Worm (Caenorhabditis elegans) whole organism, L1 larva: ENCODE data around the gene rps-13.

Source experiments
- C34B4.2 ChIP-seq: sonication (generic microtip); optimal IDR thresholded peaks from 2 replicates; lab custom pipeline; 2017; ENCODE audit warnings: mild to moderate bottlenecking, missing genetic modification characterization, missing compliant biosample characterization
- F16B12.6 ChIP-seq: fragments of 150-350 bp; optimal IDR thresholded peaks from 2 replicates; lab custom pipeline; 2014; ENCODE audit warnings: missing biosample characterization, missing genetic modification characterization
- aha-1 ChIP-seq: fragments of 150-350 bp; optimal IDR thresholded peaks from 2 replicates; lab custom pipeline; 2014; ENCODE audit warnings: missing biosample characterization, missing genetic modification characterization
- aly-2 ChIP-seq: fragments of 150-350 bp; optimal IDR thresholded peaks from 2 replicates; lab custom pipeline; 2014; ENCODE audit warnings: missing biosample characterization, missing genetic modification characterization
- ama-1 ChIP-seq: fragments of 150-350 bp; optimal IDR thresholded peaks from 2 replicates; lab custom pipeline; 2014
- blmp-1 ChIP-seq: fragments of 150-350 bp; optimal IDR thresholded peaks from 2 replicates; lab custom pipeline; 2014; ENCODE audit warnings: missing biosample characterization, missing genetic modification characterization
- ceh-63 ChIP-seq: fragments of 200-800 bp; sonication (Bioruptor generic); optimal IDR thresholded peaks from 2 replicates; lab custom pipeline; 2018; ENCODE audit warnings: mild to moderate bottlenecking, missing genetic modification characterization, missing compliant biosample characterization
- ceh-82 ChIP-seq, 3 experiments: fragments of 150-350 bp in 1 of 3; sonication (generic microtip) in 2 of 3; optimal IDR thresholded peaks; 2 replicates each; lab custom pipeline; 2014 to 2017; ENCODE audit warnings: missing biosample characterization in 3 of 3, missing genetic modification characterization in 3 of 3
- ceh-88 ChIP-seq: fragments of 200-800 bp; sonication (Bioruptor generic); IDR thresholded peaks from 2 replicates; pipeline ENCODE4 v1.3.6; 2022; ENCODE audit warnings: missing genetic modification characterization, missing compliant biosample characterization
- ceh-90 ChIP-seq: sonication (generic microtip); optimal IDR thresholded peaks from 2 replicates; lab custom pipeline; 2016; ENCODE audit warnings: missing genetic modification characterization, missing compliant biosample characterization
- dpl-1 ChIP-seq, 3 experiments: fragments of 150-350 bp in 2 of 3; sonication (generic microtip) in 1 of 3; optimal IDR thresholded peaks; 2 replicates each; lab custom pipeline; 2014 to 2017; ENCODE audit warnings: missing biosample characterization in 3 of 3, missing genetic modification characterization in 3 of 3, missing genetic modification reagents in 3 of 3
- dsc-1 ChIP-seq: sonication (generic microtip); optimal IDR thresholded peaks from 2 replicates; lab custom pipeline; 2016; ENCODE audit warnings: mild to moderate bottlenecking, missing genetic modification characterization, missing compliant biosample characterization
- efl-3 ChIP-seq: fragments of 200-800 bp; sonication (Bioruptor generic); optimal IDR thresholded peaks from 2 replicates; lab custom pipeline; 2018; ENCODE audit warnings: mild to moderate bottlenecking, missing genetic modification characterization, missing compliant biosample characterization
- egl-27 ChIP-seq, 2 experiments: fragments of 150-350 bp in 1 of 2; sonication (generic microtip); optimal IDR thresholded peaks; 3 replicates each; lab custom pipeline; 2017 to 2018; ENCODE audit warnings: missing biosample characterization in 2 of 2, missing genetic modification characterization in 2 of 2, missing genetic modification reagents in 2 of 2
- elt-2 ChIP-seq: sonication (generic microtip); optimal IDR thresholded peaks from 2 replicates; lab custom pipeline; 2016; ENCODE audit warnings: missing genetic modification characterization, mild to moderate bottlenecking, inconsistent platforms, missing compliant biosample characterization, missing genetic modification reagents
- ets-5 ChIP-seq: fragments of 200-800 bp; sonication (Bioruptor generic); IDR thresholded peaks from 2 replicates; pipeline ENCODE4 v1.3.6; 2022; ENCODE audit warnings: missing genetic modification characterization, missing compliant biosample characterization
- fos-1 ChIP-seq: fragments of 150-350 bp; optimal IDR thresholded peaks from 2 replicates; lab custom pipeline; 2014; ENCODE audit warnings: missing biosample characterization, missing genetic modification characterization
- hlh-17 ChIP-seq: fragments of 200-800 bp; sonication (Bioruptor generic); optimal IDR thresholded peaks from 2 replicates; lab custom pipeline; 2018; ENCODE audit warnings: missing genetic modification characterization, mild to moderate bottlenecking, missing compliant biosample characterization, moderate library complexity, borderline replicate concordance
- hlh-4 ChIP-seq: sonication (generic microtip); optimal IDR thresholded peaks from 2 replicates; lab custom pipeline; 2016; ENCODE audit warnings: mild to moderate bottlenecking, missing genetic modification characterization, missing compliant biosample characterization
- isw-1 ChIP-seq: fragments of 200-800 bp; sonication (Bioruptor generic); IDR thresholded peaks from 2 replicates; pipeline ENCODE4 v1.3.6; 2022; ENCODE audit warnings: missing genetic modification characterization, missing compliant biosample characterization
- jun-1 ChIP-seq: fragments of 150-350 bp; optimal IDR thresholded peaks from 2 replicates; lab custom pipeline; 2014; ENCODE audit warnings: missing biosample characterization, missing genetic modification reagents, missing genetic modification characterization
- lin-13 ChIP-seq: fragments of 150-350 bp; optimal IDR thresholded peaks from 2 replicates; lab custom pipeline; 2014; ENCODE audit warnings: missing biosample characterization, missing genetic modification reagents, missing genetic modification characterization
- lin-35 ChIP-seq, 2 experiments: fragments of 150-350 bp; optimal IDR thresholded peaks; 2 replicates each; lab custom pipeline; 2014; ENCODE audit warnings: missing biosample characterization in 2 of 2, missing genetic modification characterization in 2 of 2, missing genetic modification reagents in 2 of 2
- lin-39 ChIP-seq: fragments of 150-350 bp; optimal IDR thresholded peaks from 2 replicates; lab custom pipeline; 2014; ENCODE audit warnings: missing biosample characterization, missing genetic modification reagents, missing genetic modification characterization
- lir-3 ChIP-seq: sonication (generic microtip); optimal IDR thresholded peaks from 2 replicates; lab custom pipeline; 2016; ENCODE audit warnings: mild to moderate bottlenecking, missing genetic modification characterization, moderate library complexity, missing compliant biosample characterization; ENCODE audit not compliant: poor library complexity
- lsy-2 ChIP-seq, 2 experiments: fragments of 150-350 bp; optimal IDR thresholded peaks; 2 replicates each; lab custom pipeline; 2014; ENCODE audit warnings: missing biosample characterization in 2 of 2, missing genetic modification characterization in 2 of 2
- mdl-1 ChIP-seq, 2 experiments: fragments of 150-350 bp; optimal IDR thresholded peaks; 2 replicates each; lab custom pipeline; 2014 to 2017; ENCODE audit warnings: missing biosample characterization in 2 of 2, missing genetic modification characterization in 2 of 2, inconsistent platforms in 1 of 2
- mef-2 ChIP-seq: fragments of 150-350 bp; optimal IDR thresholded peaks from 2 replicates; lab custom pipeline; 2014; ENCODE audit warnings: missing biosample characterization, missing genetic modification characterization
- mep-1 ChIP-seq: fragments of 150-350 bp; optimal IDR thresholded peaks from 2 replicates; lab custom pipeline; 2014; ENCODE audit warnings: missing biosample characterization, missing genetic modification characterization
- nhr-11 ChIP-seq: fragments of 150-350 bp; optimal IDR thresholded peaks from 2 replicates; lab custom pipeline; 2014; ENCODE audit warnings: missing biosample characterization, missing genetic modification characterization
- nhr-19 ChIP-seq: fragments of 200-800 bp; sonication (Bioruptor generic); conservative IDR thresholded peaks from 2 replicates; pipeline ENCODE4 v1.3.6; 2022; ENCODE audit warnings: missing genetic modification characterization, missing compliant biosample characterization
- nhr-237 ChIP-seq: fragments of 150-350 bp; optimal IDR thresholded peaks from 2 replicates; lab custom pipeline; 2014; ENCODE audit warnings: missing biosample characterization, missing genetic modification characterization
- nhr-28 ChIP-seq: fragments of 150-350 bp; optimal IDR thresholded peaks from 2 replicates; lab custom pipeline; 2014; ENCODE audit warnings: missing biosample characterization, missing genetic modification characterization
- nhr-47 ChIP-seq: sonication (generic microtip); optimal IDR thresholded peaks from 2 replicates; lab custom pipeline; 2016; ENCODE audit warnings: mild to moderate bottlenecking, missing genetic modification characterization, moderate library complexity, missing compliant biosample characterization
- nhr-85 ChIP-seq: sonication (generic microtip); peaks from one replicate; lab custom pipeline; 2016; ENCODE audit warnings: missing genetic modification characterization, inconsistent platforms, missing compliant biosample characterization
- nhr-90 ChIP-seq: sonication (generic microtip); optimal IDR thresholded peaks from 2 replicates; lab custom pipeline; 2016; ENCODE audit warnings: mild to moderate bottlenecking, missing genetic modification characterization, missing compliant biosample characterization; ENCODE audit not compliant: poor library complexity
- pag-3 ChIP-seq: sonication (generic microtip); optimal IDR thresholded peaks from 2 replicates; lab custom pipeline; 2017; ENCODE audit warnings: missing genetic modification characterization, mild to moderate bottlenecking, missing compliant biosample characterization, antibody characterized with exemption, borderline replicate concordance; ENCODE audit not compliant: insufficient read depth
- pax-3 ChIP-seq: fragments of 200-800 bp; sonication (Bioruptor generic); optimal IDR thresholded peaks from 2 replicates; lab custom pipeline; 2018; ENCODE audit warnings: mild to moderate bottlenecking, missing genetic modification characterization, moderate library complexity, missing compliant biosample characterization
- rnt-1 ChIP-seq: sonication (generic microtip); optimal IDR thresholded peaks from 2 replicates; lab custom pipeline; 2016; ENCODE audit warnings: mild to moderate bottlenecking, missing genetic modification characterization, moderate library complexity, missing compliant biosample characterization
- snpc-4 ChIP-seq: fragments of 150-350 bp; optimal IDR thresholded peaks from 2 replicates; lab custom pipeline; 2014; ENCODE audit warnings: missing biosample characterization, missing genetic modification characterization
- snu-23 ChIP-seq: sonication (generic microtip); optimal IDR thresholded peaks from 2 replicates; lab custom pipeline; 2016; ENCODE audit warnings: missing genetic modification characterization, missing compliant biosample characterization
- sox-4 ChIP-seq: sonication (generic microtip); optimal IDR thresholded peaks from 2 replicates; lab custom pipeline; 2016; ENCODE audit warnings: missing genetic modification characterization, missing compliant biosample characterization
- sptf-1 ChIP-seq: fragments of 150-350 bp; optimal IDR thresholded peaks from 2 replicates; lab custom pipeline; 2014; ENCODE audit warnings: missing biosample characterization, missing genetic modification characterization
- sup-37 ChIP-seq: fragments of 200-800 bp; sonication (Bioruptor generic); optimal IDR thresholded peaks from 2 replicates; lab custom pipeline; 2018; ENCODE audit warnings: mild to moderate bottlenecking, missing genetic modification characterization, missing compliant biosample characterization
- swsn-7 ChIP-seq: sonication (generic microtip); optimal IDR thresholded peaks from 2 replicates; lab custom pipeline; 2016; ENCODE audit warnings: missing genetic modification characterization, missing compliant biosample characterization
- tbx-2 ChIP-seq: sonication (generic microtip); optimal IDR thresholded peaks from 2 replicates; lab custom pipeline; 2016; ENCODE audit warnings: missing genetic modification characterization, missing compliant biosample characterization
- tlp-1 ChIP-seq: fragments of 150-350 bp; optimal IDR thresholded peaks from 2 replicates; lab custom pipeline; 2014; ENCODE audit warnings: missing biosample characterization, missing genetic modification characterization
- unc-86 ChIP-seq: sonication (generic microtip); optimal IDR thresholded peaks from 2 replicates; lab custom pipeline; 2016; ENCODE audit warnings: missing genetic modification characterization, missing compliant biosample characterization
- unc-98 ChIP-seq: fragments of 200-800 bp; sonication (Bioruptor generic); IDR thresholded peaks from 2 replicates; pipeline ENCODE4 v1.3.6; 2022; ENCODE audit warnings: missing genetic modification characterization, missing compliant biosample characterization
- vab-15 ChIP-seq: sonication (generic microtip); optimal IDR thresholded peaks from 2 replicates; lab custom pipeline; 2017; ENCODE audit warnings: missing genotype, mild to moderate bottlenecking, missing genetic modification characterization, missing compliant biosample characterization
- xbp-1 ChIP-seq: sonication (generic microtip); optimal IDR thresholded peaks from 2 replicates; lab custom pipeline; 2016; ENCODE audit warnings: missing genetic modification characterization, missing compliant biosample characterization
- ztf-11 ChIP-seq, 2 experiments: sonication (generic microtip); optimal IDR thresholded peaks; 2 replicates each; lab custom pipeline; 2016 to 2017; ENCODE audit warnings: missing genetic modification characterization in 2 of 2, missing biosample characterization in 1 of 2, missing compliant biosample characterization in 1 of 2
- ztf-4 ChIP-seq: fragments of 150-350 bp; optimal IDR thresholded peaks from 2 replicates; lab custom pipeline; 2014; ENCODE audit warnings: missing biosample characterization, missing genetic modification characterization

The rps-13 gene

DNA sequence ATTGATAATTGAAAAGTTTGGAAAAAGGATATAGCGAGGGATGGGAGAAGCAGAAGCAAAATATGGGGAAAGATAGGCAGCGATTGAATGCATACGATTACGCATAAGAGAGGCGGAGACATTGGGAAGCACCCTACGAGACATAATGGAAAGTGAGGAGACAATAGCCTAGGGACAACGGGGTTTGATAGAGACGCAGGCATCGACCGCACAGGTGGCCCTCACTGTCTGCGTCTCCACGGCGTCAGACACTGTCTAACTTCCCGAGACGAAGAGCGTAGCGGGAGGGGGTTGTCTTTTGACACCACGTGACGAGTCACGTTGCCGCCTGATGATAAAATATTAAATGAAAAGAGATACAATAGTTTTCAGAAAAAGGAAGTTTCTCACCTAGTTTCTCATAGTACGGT, 46.2 kb upstream of the rps-13 start (continued):
- TF ChIP-seq ztf-11 (tag; optimal IDR thresholded peaks at IDR 0.05; lab: Kevin White, UChicago) (peak in 1 of 2 experiments; percentile 89), nhr-28 (no peak), F16B12.6 (tag; lab: Kevin White, UChicago) (peak; percentile 31), ztf-4 (tag; lab: Kevin White, UChicago) (peak; percentile 89), hlh-17 (GFP tag; lab: Kevin White, UChicago) (no peak), nhr-90 (peak; percentile 98), efl-3 (peak; percentile 61), mef-2 (tag; lab: Kevin White, UChicago) (peak; percentile 69), nhr-19 (peak; percentile 96), egl-27 (tag; optimal IDR thresholded peaks at IDR 0.05; lab: Kevin White, UChicago) (peak; percentile 51 to 73), swsn-7 (peak; percentile 96), C34B4.2 (tag; lab: Kevin White, UChicago) (peak; percentile 53), lsy-2 (tag; optimal IDR thresholded peaks at IDR 0.05; lab: Kevin White, UChicago) (peak; percentile 81 to 88), elt-2 (tag; lab: Kevin White, UChicago) (peak; percentile 95), tlp-1 (no peak), blmp-1 (tag; lab: Kevin White, UChicago) (peak; percentile 54), snpc-4 (tag; lab: Kevin White, UChicago) (peak; percentile 73), ceh-88 (GFP tag; lab: Robert Waterston, UW) (peak; percentile 80), sptf-1 (tag; lab: Kevin White, UChicago) (no peak), isw-1 (GFP tag; lab: Robert Waterston, UW) (peak; percentile 87), ama-1 (lab: Kevin White, UChicago) (no peak), nhr-237 (tag; lab: Kevin White, UChicago) (peak; percentile 22), sup-37 (peak; percentile 77), dpl-1 (GFP tag; optimal IDR thresholded peaks at IDR 0.05; lab: Kevin White, UChicago) (peak; percentile 59 to 72 (median 69)), fos-1 (tag; lab: Kevin White, UChicago) (peak; percentile 60), lir-3 (tag; lab: Kevin White, UChicago) (peak; percentile 76), ceh-90 (tag; lab: Kevin White, UChicago) (no peak), pax-3 (tag; lab: Kevin White, UChicago) (peak; percentile 88), hlh-4 (peak; percentile 23), unc-86 (tag; lab: Kevin White, UChicago) (peak; percentile 93), lin-39 (peak; percentile 67), ceh-82 (tag; optimal IDR thresholded peaks at IDR 0.05; lab: Kevin White, UChicago) (peak; percentile 72 to 87 (median 81)), nhr-47 (tag; lab: Kevin White, UChicago) (peak; percentile 97), unc-98 (GFP tag; lab: Robert Waterston, UW) (peak; percentile 85), xbp-1 (tag; lab: Kevin White, UChicago) (peak; percentile 91), mdl-1 (tag; optimal IDR thresholded peaks at IDR 0.05; lab: Kevin White, UChicago) (peak; percentile 68 to 98), vab-15 (peak; percentile 24), ets-5 (GFP tag; lab: Robert Waterston, UW) (no peak), nhr-11 (tag; lab: Kevin White, UChicago) (peak; percentile 85), tbx-2 (peak; percentile 96), rnt-1 (tag; lab: Kevin White, UChicago) (peak; percentile 92), aly-2 (peak; percentile 69), lin-35 (GFP tag; optimal IDR thresholded peaks at IDR 0.05; lab: Kevin White, UChicago) (peak; percentile 76 to 81), snu-23 (GFP tag; lab: Kevin White, UChicago) (peak; percentile 95), jun-1 (tag; lab: Kevin White, UChicago) (peak; percentile 90), mep-1 (peak; percentile 78), pag-3 (tag; lab: Kevin White, UChicago) (no peak), nhr-85 (tag; lab: Kevin White, UChicago) (peak; percentile 99), sox-4 (tag; lab: Kevin White, UChicago) (peak; percentile 80), dsc-1 (peak; percentile 91), lin-13 (GFP tag; lab: Kevin White, UChicago) (peak; percentile 63), aha-1 (tag; lab: Kevin White, UChicago) (peak; percentile 59), ceh-63 (GFP tag; lab: Kevin White, UChicago) (no peak)
